Worm (Caenorhabditis elegans): ENCODE results near the gene K08F8.7.

DNA sequence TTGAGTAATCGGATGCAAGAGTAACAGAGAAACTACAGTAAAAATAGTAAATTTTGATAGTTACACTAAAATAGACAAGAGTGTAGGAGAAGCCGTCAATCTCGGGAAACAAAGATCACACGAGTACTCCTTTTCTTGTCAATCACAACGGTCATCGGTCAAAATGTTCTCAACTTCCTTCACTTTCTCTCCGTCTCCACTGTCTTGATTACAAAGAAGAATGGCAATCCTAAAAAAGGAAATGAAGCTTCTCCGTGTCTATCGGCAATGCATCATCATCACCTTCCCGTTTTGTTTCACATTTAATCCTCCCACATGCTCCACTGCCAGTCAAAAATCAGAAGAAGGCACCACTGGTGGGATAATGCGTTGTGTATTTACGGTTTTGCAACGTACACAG lies 44.6 kb upstream of the K08F8.7 start:
- TF ChIP-seq gmeb-1 (tag; optimal IDR thresholded peaks at IDR 0.05) (no peak), Y55F3AM.14 (GFP tag; optimal IDR thresholded peaks at IDR 0.05) (no peak), blmp-1 (tag; optimal IDR thresholded peaks at IDR 0.05; ENCODE audit: insufficient read depth) (no peak), egl-27 (tag; optimal IDR thresholded peaks at IDR 0.05) (no peak), lin-39 (tag; optimal IDR thresholded peaks at IDR 0.05) (no peak), nhr-11 (tag; optimal IDR thresholded peaks at IDR 0.05) (no peak), elt-3 (tag; optimal IDR thresholded peaks at IDR 0.05) (no peak)

Measured in whole organism, L2 larva.